Fruit fly (Drosophila melanogaster): ENCODE results near the gene Syx7.
A peak's percentile ranks its signal among the peaks of the same experiment; 100 is the strongest.

Syx7 gene

dm6 chr3L:21433744-21434384 is 11.8 kb upstream of the Syx7 start (continued):
- TF ChIP-seq bsh (GFP tag; optimal IDR thresholded peaks at IDR 0.05) = no peak
- no peak for TF ChIP-seq CG10979 (tag; optimal IDR thresholded peaks at IDR 0.05)
- no peak for TF ChIP-seq CG12236 (GFP tag; optimal IDR thresholded peaks at IDR 0.05)
- no peak for TF ChIP-seq CG6683 (GFP tag; optimal IDR thresholded peaks at IDR 0.05)
- TF ChIP-seq CG9817 (tag; optimal IDR thresholded peaks at IDR 0.05) = no peak
- TF ChIP-seq bigmax (GFP tag; optimal IDR thresholded peaks at IDR 0.05) = peak; percentile 98
- TF ChIP-seq sob (GFP tag; IDR thresholded peaks at IDR 0.05) = 0 out of 2 replicates have a peak, but pooled peaks have one; percentile 19
- TF ChIP-seq Atf3 (GFP tag; optimal IDR thresholded peaks at IDR 0.05) = no peak
- no peak for TF ChIP-seq Sin3A (optimal IDR thresholded peaks at IDR 0.05)
- no peak for TF ChIP-seq lov (optimal IDR thresholded peaks at IDR 0.05)
- no peak for TF ChIP-seq lov (GFP tag; IDR thresholded peaks at IDR 0.05)
- no peak for TF ChIP-seq pita (GFP tag; optimal IDR thresholded peaks at IDR 0.05)
- TF ChIP-seq CG10565 (GFP tag; optimal IDR thresholded peaks at IDR 0.05) = no peak
- TF ChIP-seq hb (GFP tag; IDR thresholded peaks at IDR 0.05; ENCODE audit: partially characterized antibody) = no peak
- no peak for TF ChIP-seq ranshi (GFP tag; IDR thresholded peaks at IDR 0.05)
- no peak for TF ChIP-seq C15 (GFP tag; IDR thresholded peaks at IDR 0.05)
- no peak for TF ChIP-seq CkIIα-i1 (GFP tag; IDR thresholded peaks at IDR 0.05)
- 0 out of 3 replicates have a peak, but pooled peaks have one; percentile 25 for TF ChIP-seq CG2199 (GFP tag; IDR thresholded peaks at IDR 0.05)
- TF ChIP-seq CG18011 (GFP tag; optimal IDR thresholded peaks at IDR 0.05) = no peak
- no peak for TF ChIP-seq CG17361 (GFP tag; IDR thresholded peaks at IDR 0.05)
- TF ChIP-seq rib (GFP tag; IDR thresholded peaks at IDR 0.05) = 0 out of 2 replicates have a peak, but pooled peaks have one; percentile 31
- peak; percentile 19; the same call in 1 of the 2 replicates for TF ChIP-seq MBD-R2 (GFP tag; IDR thresholded peaks at IDR 0.05)
- 0 out of 2 replicates have a peak, but pooled peaks have one; percentile 35 for TF ChIP-seq CG9932 (GFP tag; IDR thresholded peaks at IDR 0.05)
- no peak for TF ChIP-seq dpn (GFP tag; optimal IDR thresholded peaks at IDR 0.05)
- TF ChIP-seq CHES-1-like (GFP tag; optimal IDR thresholded peaks at IDR 0.05) = peak; percentile 11
- TF ChIP-seq nerfin-1 (tag; optimal IDR thresholded peaks at IDR 0.05) = no peak
- TF ChIP-seq CG16863 (GFP tag; optimal IDR thresholded peaks at IDR 0.05) = no peak
- no peak for TF ChIP-seq zfh1 (GFP tag; IDR thresholded peaks at IDR 0.05)
- no peak for TF ChIP-seq CG7839 (tag; optimal IDR thresholded peaks at IDR 0.05)
- no peak for TF ChIP-seq CG2889 (GFP tag; IDR thresholded peaks at IDR 0.05)
- peak; percentile 12 for TF ChIP-seq Xbp1 (GFP tag; optimal IDR thresholded peaks at IDR 0.05)
- TF ChIP-seq H2.0 (GFP tag; IDR thresholded peaks at IDR 0.05) = no peak
- TF ChIP-seq CG16815 (GFP tag; optimal IDR thresholded peaks at IDR 0.05) = no peak
- TF ChIP-seq Trl (optimal IDR thresholded peaks at IDR 0.05) = peak in 1 of 2 experiments; percentile 0
- TF ChIP-seq Trl (GFP tag; optimal IDR thresholded peaks at IDR 0.05) = no peak
- peak; percentile 5 for TF ChIP-seq HmgZ (tag; optimal IDR thresholded peaks at IDR 0.05)
- TF ChIP-seq MESR4 (GFP tag; optimal IDR thresholded peaks at IDR 0.05) = peak; percentile 67
- no peak for TF ChIP-seq Mrtf (GFP tag; IDR thresholded peaks at IDR 0.05)
- no peak for TF ChIP-seq Chrac-16 (GFP tag; optimal IDR thresholded peaks at IDR 0.05)

DNA sequence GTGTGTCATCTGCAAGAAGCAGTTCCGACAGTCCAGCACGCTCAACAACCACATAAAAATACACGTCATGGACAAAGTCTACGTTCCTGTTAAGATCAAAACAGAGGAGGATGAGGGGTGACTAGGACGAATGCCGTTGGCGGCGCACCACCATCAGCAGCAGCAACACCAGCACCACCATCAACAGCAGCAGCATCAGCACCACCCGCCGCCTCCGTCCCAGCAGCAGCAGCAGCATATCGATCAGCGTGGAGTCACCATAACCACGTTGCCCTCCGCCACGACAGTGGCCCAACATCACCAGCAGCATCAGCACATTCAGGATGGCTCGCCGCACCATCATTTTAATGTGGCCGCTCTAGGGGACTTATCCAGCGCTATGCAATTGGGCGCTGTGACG is 9.5 kb upstream of the Syx7 start:
- TF ChIP-seq Dfd (GFP tag; optimal IDR thresholded peaks at IDR 0.05) = peak in 1 of 2 experiments; percentile 52
- TF ChIP-seq prd (optimal IDR thresholded peaks at IDR 0.05) = no peak
- TF ChIP-seq prd (GFP tag; IDR thresholded peaks at IDR 0.05) = no peak
